Fruit fly (Drosophila melanogaster): ENCODE measurements around the gene CG12971.

DNA sequence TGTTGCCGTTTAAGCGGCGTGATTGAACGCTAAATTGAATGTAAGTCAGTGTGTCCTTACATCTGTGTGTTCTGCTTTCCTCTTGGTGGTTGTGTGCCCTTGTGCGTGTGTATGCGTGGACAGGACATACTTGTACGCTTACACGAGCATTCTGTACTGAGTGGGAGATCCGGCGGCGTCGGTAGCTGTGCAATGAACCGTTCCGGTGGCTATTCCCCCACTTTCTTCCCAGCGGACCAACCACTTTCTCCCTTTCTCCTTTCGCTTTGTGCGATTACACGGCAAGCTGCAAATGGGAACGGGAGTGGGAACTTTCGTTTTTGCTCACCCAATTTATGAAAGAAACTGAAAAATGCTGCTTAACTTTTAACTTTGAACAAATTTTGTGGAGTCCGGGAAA, 31.6 kb downstream of the CG12971 start:
- no peak for TF ChIP-seq usp (GFP tag; optimal IDR thresholded peaks at IDR 0.05)
- TF ChIP-seq pan (optimal IDR thresholded peaks at IDR 0.05), result no peak

Measured in whole organism.